Worm (Caenorhabditis elegans) whole organism, midembryonic: Measurements from ENCODE around the gene F41C3.7.

ENCODE experiments used
- T22C8.4 ChIP-seq: fragments of 200-800 bp; sonication (Bioruptor generic); IDR thresholded peaks from 2 replicates; pipeline ENCODE4 v1.3.6; 2022; ENCODE audit warnings: missing genetic modification characterization, missing compliant biosample characterization
- cog-1 ChIP-seq: sonication (generic microtip); optimal IDR thresholded peaks from 2 replicates; lab custom pipeline; 2016; ENCODE audit warnings: missing genetic modification characterization, missing compliant biosample characterization
- flt-1 ChIP-seq: fragments of 200-800 bp; sonication (Bioruptor generic); IDR thresholded peaks from 2 replicates; pipeline ENCODE4 v1.3.6; 2022; ENCODE audit warnings: missing genetic modification characterization, missing compliant biosample characterization
- klf-2 ChIP-seq: fragments of 200-800 bp; sonication (Bioruptor generic); conservative IDR thresholded peaks from 2 replicates; pipeline ENCODE4 v1.3.6; 2022; ENCODE audit warnings: missing genetic modification reagents, missing genetic modification characterization, missing compliant biosample characterization
- med-1 ChIP-seq: sonication (generic microtip); optimal IDR thresholded peaks from 2 replicates; lab custom pipeline; 2017; ENCODE audit warnings: missing genetic modification characterization, mild to moderate bottlenecking, missing compliant biosample characterization, antibody characterized with exemption, missing genetic modification reagents; ENCODE audit not compliant: insufficient read depth
- ref-1 ChIP-seq: fragments of 200-800 bp; sonication (Bioruptor generic); conservative IDR thresholded peaks from 2 replicates; pipeline ENCODE4 v1.3.6; 2022; ENCODE audit warnings: missing genetic modification reagents, missing genetic modification characterization, missing compliant biosample characterization
- tab-1 ChIP-seq: fragments of 200-800 bp; sonication (Bioruptor generic); IDR thresholded peaks from 2 replicates; pipeline ENCODE4 v1.3.6; 2022; ENCODE audit warnings: missing genetic modification characterization, missing compliant biosample characterization
- ztf-23 ChIP-seq: fragments of 200-800 bp; sonication (Bioruptor generic); IDR thresholded peaks from 2 replicates; pipeline ENCODE4 v1.3.6; 2022; ENCODE audit warnings: missing genetic modification reagents, missing genetic modification characterization, missing compliant biosample characterization

DNA sequence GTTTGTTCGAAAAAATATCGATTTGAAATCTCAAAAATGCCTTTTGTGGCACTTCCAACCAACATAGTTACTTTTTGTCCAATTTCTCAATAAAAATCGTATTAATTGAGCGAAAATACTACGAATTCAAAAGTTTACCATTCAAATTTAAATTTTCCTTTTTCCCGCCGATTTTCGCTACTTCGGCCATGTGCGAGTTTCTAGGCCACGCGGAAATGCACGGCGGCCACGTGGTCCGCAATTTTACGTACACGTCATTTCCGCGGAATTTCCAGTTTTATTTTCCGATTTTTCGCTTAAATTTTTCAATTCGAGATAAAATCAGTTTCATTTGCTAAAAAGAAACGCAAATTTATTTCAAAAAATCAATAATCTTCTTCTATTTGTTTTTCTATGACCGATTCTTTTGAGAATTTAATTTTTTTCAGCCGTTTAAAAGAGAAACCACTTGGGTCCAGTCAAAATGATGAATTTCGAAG, 10.2 kb downstream of the F41C3.7 start, which contains the start of gene eas-1:
- TF ChIP-seq ztf-23 (GFP tag; lab: Robert Waterston, UW): no peak
- TF ChIP-seq med-1: no peak
- TF ChIP-seq ref-1 (GFP tag; lab: Robert Waterston, UW): no peak
- TF ChIP-seq flt-1: peak; percentile 68
- TF ChIP-seq klf-2 (GFP tag; lab: Robert Waterston, UW): peak; percentile 62; the same call in 1 of the 2 replicates
- no peak for TF ChIP-seq T22C8.4
- no peak for TF ChIP-seq cog-1
- TF ChIP-seq tab-1: peak; percentile 21; the same call in 1 of the 2 replicates
